Worm (Caenorhabditis elegans) whole organism, L4/young adult: ENCODE data around the gene K09C4.5.

ENCODE experiments used
- W03F9.2 ChIP-seq: fragments of 150-350 bp; optimal IDR thresholded peaks from 2 replicates; lab custom pipeline; 2014; ENCODE audit warnings: missing biosample characterization, missing genetic modification characterization
- dao-5 ChIP-seq: sonication (generic microtip); optimal IDR thresholded peaks from 2 replicates; lab custom pipeline; 2016; ENCODE audit warnings: missing genotype, missing genetic modification characterization, moderate library complexity, missing compliant biosample characterization

- TF ChIP-seq W03F9.2 (tag; lab: Kevin White, UChicago) (no peak), dao-5 (tag; lab: Kevin White, UChicago) (no peak)
Measured at ce11 chrX:3289183-3289582, 6.8 kb downstream of the K09C4.5 start, which contains the start of gene K09C4.4.
